Worm (Caenorhabditis elegans) whole organism, dauer: Measurements from ENCODE around the gene csr-1.
"Not testable (repeated sequence)": the region's sequence is repeated elsewhere in the genome, so short reads cannot be mapped to it uniquely, and the experiment has no call there.

Experiments used
- unc-62 ChIP-seq: sonication (generic microtip); optimal IDR thresholded peaks from 2 replicates; lab custom pipeline; 2017; ENCODE audit warnings: missing biosample characterization, missing genetic modification reagents, missing genetic modification characterization

Gene csr-1

ce11 chrIV:7938834-7939233 lies 18.2 kb upstream of the csr-1 start, which contains the start of gene F20D12.7:
Gene F20D12.7, minus strand, starts transcription at chrIV:7938934.
- TF ChIP-seq unc-62 (GFP tag; lab: Kevin White, UChicago): no peak

DNA sequence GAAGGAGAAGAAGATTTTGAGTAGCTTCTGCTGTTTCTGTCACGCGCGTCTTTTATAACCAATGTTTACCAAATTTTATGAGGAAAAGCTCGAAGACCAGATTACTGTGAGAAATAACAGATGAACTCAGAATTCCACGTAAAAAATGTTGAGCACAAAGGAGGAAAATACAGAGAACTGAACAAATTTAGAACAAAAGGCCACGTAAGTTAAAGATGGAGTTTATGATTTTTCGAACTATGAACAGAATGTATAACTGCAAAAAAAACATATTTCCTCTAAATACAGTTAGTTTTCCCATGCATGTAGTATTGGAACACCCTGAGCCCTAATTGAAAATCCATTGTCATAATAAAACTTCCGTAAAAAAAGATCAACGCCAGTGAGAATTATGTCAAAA lies 16.1 kb upstream of the csr-1 start, which contains the start of gene exc-9:
exc-9 (minus strand) TSS at position 101 of the 400 bp plus-strand sequence.
- TF ChIP-seq unc-62 (GFP tag; lab: Kevin White, UChicago): no peak

DNA sequence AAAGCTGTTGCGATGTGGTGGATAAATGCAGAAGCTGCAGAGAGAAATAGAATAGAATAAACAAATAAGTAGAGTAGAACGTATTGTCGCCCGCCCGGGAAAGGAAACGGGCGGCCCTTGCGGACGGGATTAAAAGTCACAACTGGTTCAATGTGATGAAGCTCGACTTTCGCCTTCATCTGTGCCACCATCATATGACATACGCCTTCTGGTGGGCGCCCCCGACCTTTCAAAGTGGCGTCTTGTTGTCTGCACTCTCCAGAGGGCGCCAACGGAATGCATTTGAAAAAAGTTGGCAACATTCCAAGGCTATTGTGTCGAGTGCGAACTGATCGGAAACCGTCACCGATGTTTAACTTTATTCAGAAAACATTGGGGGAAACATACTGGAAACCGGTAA lies 13.8 kb upstream of the csr-1 start:
- no peak for TF ChIP-seq unc-62 (GFP tag; lab: Kevin White, UChicago)

ce11 chrIV:7946457-7946856 lies 10.6 kb upstream of the csr-1 start, which contains the start of gene czw-1:
Gene czw-1, minus strand, starts transcription at chrIV:7946825.
- no peak for TF ChIP-seq unc-62 (GFP tag; lab: Kevin White, UChicago)

DNA sequence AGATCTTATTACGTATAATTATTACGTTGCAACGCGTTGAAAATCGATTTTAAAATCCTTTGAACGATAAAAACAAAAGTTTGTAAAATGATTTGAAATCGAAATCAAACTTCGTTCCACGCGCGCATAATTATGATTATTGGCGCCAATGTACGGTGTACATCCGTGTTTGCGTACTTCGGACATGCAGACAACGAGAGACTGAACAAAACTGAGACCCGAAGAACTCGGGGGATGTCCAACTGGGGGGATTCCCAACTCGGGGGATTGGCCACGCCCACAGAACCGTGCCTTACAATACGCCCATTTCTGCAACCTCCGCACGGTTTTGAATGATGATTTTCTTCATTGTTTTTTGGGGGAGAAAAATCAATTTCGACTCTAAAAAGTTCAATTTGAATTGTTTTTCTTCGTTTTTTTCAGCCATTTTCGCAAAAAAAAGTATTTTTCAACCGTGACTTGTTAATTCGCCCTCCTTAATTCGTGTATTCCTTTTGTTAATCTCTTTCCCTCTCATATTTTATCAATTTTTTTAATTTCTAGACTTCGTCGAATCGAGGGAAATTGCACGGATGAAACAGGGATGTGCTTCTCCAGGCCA lies 10.1 kb upstream of the csr-1 start, which contains the start of gene F20D12.12:
F20D12.12 (plus strand) TSS at position 542 of the 601 bp plus-strand sequence.
- not testable (repeated sequence) for TF ChIP-seq unc-62 (GFP tag; lab: Kevin White, UChicago)

DNA sequence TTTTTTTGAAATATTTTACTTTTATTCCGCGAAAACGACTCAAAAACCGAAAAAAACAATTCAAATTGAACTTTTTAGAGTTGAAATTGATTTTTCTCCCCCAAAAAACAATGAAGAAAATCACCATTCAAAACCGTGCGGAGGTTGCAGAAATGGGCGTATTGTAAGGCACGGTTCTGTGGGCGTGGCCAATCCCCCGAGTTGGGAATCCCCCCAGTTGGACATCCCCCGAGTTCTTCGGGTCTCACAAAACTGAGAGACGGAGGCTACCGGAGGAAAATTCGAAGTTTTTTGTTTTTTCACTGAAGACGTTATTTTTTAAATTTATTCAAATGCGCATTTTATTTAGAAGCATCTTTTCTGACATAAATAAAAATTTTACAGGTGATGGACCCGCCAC lies 8.8 kb upstream of the csr-1 start, which contains the start of gene mcm-3AP:
mcm-3AP (plus strand) TSS at position 383 of the 400 bp plus-strand sequence.
- not testable (repeated sequence) for TF ChIP-seq unc-62 (GFP tag; lab: Kevin White, UChicago)

DNA sequence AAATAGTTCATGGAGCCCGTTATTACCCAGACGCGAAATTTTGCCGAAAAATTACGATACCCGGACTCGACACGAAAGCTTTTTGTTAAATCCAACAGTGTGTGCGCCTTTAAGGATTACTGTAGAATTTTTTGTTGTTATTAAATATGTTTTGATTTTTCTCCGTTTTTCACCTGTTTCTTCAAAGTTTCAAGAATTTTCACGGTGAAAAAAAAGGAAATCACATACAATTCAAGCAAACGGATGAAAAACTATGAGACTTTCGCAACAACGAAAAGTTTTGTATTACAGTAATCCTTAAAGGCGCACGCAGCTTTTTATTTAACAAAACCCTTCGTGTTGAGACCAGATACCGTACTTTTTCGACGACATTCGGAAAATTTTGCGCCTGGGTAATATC lies 3.1 kb upstream of the csr-1 start:
- TF ChIP-seq unc-62 (GFP tag; lab: Kevin White, UChicago): no peak

- TF ChIP-seq unc-62 (GFP tag; lab: Kevin White, UChicago): no peak
Observed at ce11 chrIV:7955849-7956248, 1.2 kb upstream of the csr-1 start, which contains the start of gene ceh-19. Gene ceh-19, minus strand, starts transcription at chrIV:7955949.

DNA sequence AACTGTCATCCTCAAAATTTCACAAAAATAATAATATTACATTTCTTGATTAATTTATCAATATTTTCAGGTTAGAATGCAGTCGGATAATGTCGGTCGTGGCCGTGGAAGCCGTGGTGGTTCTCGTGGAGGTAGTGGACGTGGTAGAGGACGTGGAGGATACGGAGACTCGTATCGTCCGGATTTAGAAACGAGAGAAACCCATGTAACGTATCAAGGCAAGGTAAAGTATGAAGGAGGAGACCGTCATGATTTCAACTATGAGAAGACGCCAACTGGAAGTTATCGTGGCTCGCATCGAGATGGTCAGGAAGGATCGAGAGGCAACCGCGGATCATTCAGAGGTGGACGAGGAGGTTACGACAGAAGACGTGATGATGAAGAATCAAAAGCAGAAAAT lies 437 bp downstream of the csr-1 start, which contains the start of gene frpr-10:
frpr-10 (plus strand) TSS at position 301 of the 400 bp plus-strand sequence.
- no peak for TF ChIP-seq unc-62 (GFP tag; lab: Kevin White, UChicago)

- TF ChIP-seq unc-62 (GFP tag; lab: Kevin White, UChicago): no peak
Observed at ce11 chrIV:7958092-7958491, 1.0 kb downstream of the csr-1 start.

- TF ChIP-seq unc-62 (GFP tag; lab: Kevin White, UChicago): no peak
Observed at ce11 chrIV:7961889-7962342, 4.8 kb downstream of the csr-1 start.

- no peak for TF ChIP-seq unc-62 (GFP tag; lab: Kevin White, UChicago)
Observed at ce11 chrIV:7967006-7967405, 9.9 kb downstream of the csr-1 start, which contains the start of gene F57H12.5. Gene F57H12.5, plus strand, starts transcription at chrIV:7967306.

ce11 chrIV:7976210-7976609 lies 19.1 kb downstream of the csr-1 start, which contains the start of gene F57H12.6:
Gene F57H12.6, minus strand, starts transcription at chrIV:7976310.
- TF ChIP-seq unc-62 (GFP tag; lab: Kevin White, UChicago): no peak

ce11 chrIV:7977452-7977940 lies 20.4 kb downstream of the csr-1 start, which contains the start of gene ora-1:
Gene ora-1, plus strand, starts transcription at chrIV:7977890.
- no peak for TF ChIP-seq unc-62 (GFP tag; lab: Kevin White, UChicago)

DNA sequence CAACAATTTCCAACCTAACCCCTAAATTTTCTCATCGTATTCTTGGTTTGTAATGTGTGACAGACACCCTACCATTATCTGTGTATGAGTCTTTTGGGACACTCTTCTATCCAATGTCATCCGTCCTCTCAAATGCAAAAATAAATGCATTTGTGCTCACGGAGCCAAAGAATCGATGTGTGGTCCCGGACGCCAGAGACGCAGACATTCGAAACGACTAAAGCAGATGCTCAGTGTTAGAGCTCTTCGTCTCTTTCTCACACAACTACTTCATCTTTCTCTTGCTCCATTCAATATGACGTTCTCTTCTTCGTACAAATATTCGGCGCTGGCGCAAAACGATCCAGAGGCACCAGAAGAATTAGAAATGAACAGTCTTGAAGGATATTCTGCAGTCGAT lies 22.5 kb downstream of the csr-1 start, which contains the start of gene unc-24:
unc-24 (plus strand) TSS at position 283 of the 400 bp plus-strand sequence.
- no peak for TF ChIP-seq unc-62 (GFP tag; lab: Kevin White, UChicago)

DNA sequence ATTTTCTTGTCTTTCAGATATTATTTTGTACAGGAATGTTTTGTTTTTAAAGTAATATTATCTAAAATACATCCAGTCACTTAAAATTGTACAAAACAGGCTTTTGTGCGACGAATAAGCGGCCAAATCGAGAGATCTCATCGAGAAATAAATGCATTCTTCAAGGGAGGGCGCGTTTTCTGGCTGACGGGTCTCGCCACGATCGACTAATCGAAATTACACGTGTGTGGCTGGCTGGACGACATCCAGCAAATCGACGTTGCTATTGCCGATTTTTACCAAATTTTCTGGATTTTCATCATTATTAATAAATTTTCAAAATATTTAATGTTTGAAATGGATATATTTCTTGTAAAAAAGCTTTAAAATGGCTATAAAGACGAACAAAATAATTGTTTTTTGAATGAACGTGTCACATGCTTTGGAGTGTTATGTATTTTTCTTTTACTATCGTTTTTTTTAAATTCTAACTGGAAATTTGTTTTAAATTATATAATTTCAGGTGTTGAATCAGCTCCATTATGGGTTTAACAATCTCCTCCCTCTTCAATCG lies 25.0 kb downstream of the csr-1 start, which contains the start of gene arf-5:
arf-5 (plus strand) TSS at position 503 of the 553 bp plus-strand sequence.
- TF ChIP-seq unc-62 (GFP tag; lab: Kevin White, UChicago): no peak
